Fruit fly (Drosophila melanogaster) whole organism, adult: ENCODE data around the gene CG18265.

Experiments used
- CG1620 ChIP-seq: fragments of 200-800 bp; sonication (Bioruptor generic); optimal IDR thresholded peaks from 2 replicates; lab custom pipeline; 2016; ENCODE audit warnings: missing biosample characterization, missing genetic modification characterization
- CG5204 ChIP-seq: fragments of 200-800 bp; sonication (Bioruptor generic); optimal IDR thresholded peaks from 2 replicates; lab custom pipeline; 2016; ENCODE audit warnings: missing biosample characterization, missing genetic modification characterization
- CG7101 ChIP-seq: fragments of 200-800 bp; sonication (Bioruptor generic); optimal IDR thresholded peaks from 2 replicates; lab custom pipeline; 2018; ENCODE audit warnings: missing biosample characterization, mild to moderate bottlenecking, missing genetic modification characterization, moderate library complexity
- Clk ChIP-seq: fragments of 200-800 bp; sonication (Bioruptor generic); optimal IDR thresholded peaks from 2 replicates; lab custom pipeline; 2017; ENCODE audit warnings: missing biosample characterization, missing genetic modification characterization
- Crg-1 ChIP-seq: fragments of 200-800 bp; sonication (Bioruptor generic); optimal IDR thresholded peaks from 2 replicates; lab custom pipeline; 2016; ENCODE audit warnings: missing biosample characterization, missing genetic modification characterization
- Hr96 ChIP-seq: fragments of 200-800 bp; sonication (Bioruptor generic); optimal IDR thresholded peaks from 2 replicates; lab custom pipeline; 2016; ENCODE audit warnings: missing biosample characterization, missing genetic modification characterization
- cic ChIP-seq: fragments of 200-800 bp; sonication (Bioruptor generic); optimal IDR thresholded peaks from 2 replicates; lab custom pipeline; 2017; ENCODE audit warnings: missing biosample characterization, mild to moderate bottlenecking, missing genetic modification characterization, moderate library complexity
- cnc ChIP-seq, 2 experiments: fragments of >200 bp; optimal IDR thresholded peaks; 2 replicates each; lab custom pipeline; 2017
- kay ChIP-seq: fragments of 200-800 bp; sonication (Bioruptor generic); peaks from one replicate; lab custom pipeline; 2016; ENCODE audit warnings: missing biosample characterization, missing genetic modification characterization, borderline replicate concordance
- ovo ChIP-seq: fragments of 200-800 bp; sonication (Bioruptor generic); optimal IDR thresholded peaks from 2 replicates; lab custom pipeline; 2016; ENCODE audit warnings: missing biosample characterization, missing genetic modification characterization
- tj ChIP-seq: fragments of 200-800 bp; sonication (Bioruptor generic); optimal IDR thresholded peaks from 3 replicates; lab custom pipeline; 2017; ENCODE audit warnings: missing biosample characterization, mild to moderate bottlenecking, missing genetic modification characterization, moderate library complexity

- no peak for TF ChIP-seq CG7101 (tag; lab: Kevin White, UChicago)
- no peak for TF ChIP-seq cic (GFP tag; lab: Kevin White, UChicago)
- TF ChIP-seq Clk (GFP tag; lab: Kevin White, UChicago), result no peak
- TF ChIP-seq ovo (GFP tag; lab: Kevin White, UChicago), result no peak
- TF ChIP-seq Hr96 (GFP tag; lab: Kevin White, UChicago), result no peak
- no peak for TF ChIP-seq cnc (optimal IDR thresholded peaks at IDR 0.05; lab: Kevin White, UChicago)
- TF ChIP-seq CG1620 (GFP tag; lab: Kevin White, UChicago), result no peak
- TF ChIP-seq Crg-1 (GFP tag; lab: Kevin White, UChicago), result no peak
- no peak for TF ChIP-seq kay (GFP tag; lab: Kevin White, UChicago)
- no peak for TF ChIP-seq CG5204
- no peak for TF ChIP-seq tj
These were observed 57.8 kb downstream of the CG18265 start for dm6 chr3L:17496871-17497492.
